Worm (Caenorhabditis elegans) whole organism, young adult: ENCODE measurements around the gene wdr-83.

ENCODE experiments used
- F10E7.11 ChIP-seq: sonication (generic microtip); optimal IDR thresholded peaks from 2 replicates; lab custom pipeline; 2017; ENCODE audit warnings: mild to moderate bottlenecking, missing genetic modification characterization, moderate library complexity, missing compliant biosample characterization
- T26A5.8 ChIP-seq: sonication (generic microtip); optimal IDR thresholded peaks from 2 replicates; lab custom pipeline; 2016; ENCODE audit warnings: missing genetic modification characterization, missing compliant biosample characterization
- ama-1 ChIP-seq, 3 experiments: fragments of 150-350 bp in 1 of 3; sonication (generic microtip) in 2 of 3; optimal IDR thresholded peaks; 2 replicates each; lab custom pipeline; 2014 to 2018; ENCODE audit warnings: missing biosample characterization in 2 of 3, missing genetic modification characterization in 2 of 3, missing genetic modification reagents in 2 of 3
- cebp-2 ChIP-seq: fragments of 200-800 bp; sonication (Bioruptor generic); IDR thresholded peaks from 2 replicates; pipeline ENCODE4 v1.3.6; 2022; ENCODE audit warnings: missing genetic modification characterization, missing compliant biosample characterization
- fkh-3 ChIP-seq: sonication (generic microtip); optimal IDR thresholded peaks from 2 replicates; lab custom pipeline; 2016; ENCODE audit warnings: mild to moderate bottlenecking, missing genetic modification characterization, missing compliant biosample characterization
- nfya-1 ChIP-seq: sonication (generic microtip); optimal IDR thresholded peaks from 2 replicates; lab custom pipeline; 2017; ENCODE audit warnings: antibody characterized with exemption, missing compliant biosample characterization, missing genetic modification characterization, borderline replicate concordance; ENCODE audit not compliant: insufficient read depth
- nhr-120 ChIP-seq: fragments of 200-800 bp; sonication (Bioruptor generic); IDR thresholded peaks from 2 replicates; pipeline ENCODE4 v1.3.6; 2022; ENCODE audit warnings: missing genetic modification characterization, missing compliant biosample characterization
- nhr-80 ChIP-seq: sonication (generic microtip); optimal IDR thresholded peaks from 2 replicates; lab custom pipeline; 2016; ENCODE audit warnings: missing genetic modification characterization, missing compliant biosample characterization
- rcor-1 ChIP-seq: fragments of 200-800 bp; sonication (Bioruptor generic); IDR thresholded peaks from 2 replicates; pipeline ENCODE4 v1.3.6; 2022; ENCODE audit warnings: missing genetic modification reagents, missing genetic modification characterization, missing compliant biosample characterization
- sea-2 ChIP-seq: fragments of 200-800 bp; sonication (Bioruptor generic); IDR thresholded peaks from 2 replicates; pipeline ENCODE4 v1.3.6; 2022; ENCODE audit warnings: missing genetic modification characterization, missing compliant biosample characterization
- ztf-18 ChIP-seq: sonication (generic microtip); optimal IDR thresholded peaks from 2 replicates; lab custom pipeline; 2016; ENCODE audit warnings: missing genotype, mild to moderate bottlenecking, missing genetic modification characterization, missing compliant biosample characterization
- ztf-3 ChIP-seq: fragments of 200-800 bp; sonication (Bioruptor generic); optimal IDR thresholded peaks from 2 replicates; lab custom pipeline; 2018; ENCODE audit warnings: mild to moderate bottlenecking, missing genetic modification characterization, missing compliant biosample characterization

ce11 chrII:5050776-5051175, 19.3 kb upstream of the wdr-83 start:
- no peak for TF ChIP-seq cebp-2 (GFP tag; lab: Robert Waterston, UW)
- no peak for TF ChIP-seq nhr-80 (tag; lab: Kevin White, UChicago)
- TF ChIP-seq nfya-1 (tag; lab: Kevin White, UChicago), result no peak
- no peak for TF ChIP-seq ztf-18 (tag; lab: Kevin White, UChicago)
- no peak for TF ChIP-seq nhr-120
- TF ChIP-seq F10E7.11 (tag; lab: Kevin White, UChicago), result no peak
- no peak for TF ChIP-seq rcor-1 (GFP tag; lab: Robert Waterston, UW)
- TF ChIP-seq ztf-3 (GFP tag; lab: Kevin White, UChicago), result no peak
- TF ChIP-seq T26A5.8 (tag; lab: Kevin White, UChicago), result no peak
- TF ChIP-seq fkh-3 (tag; lab: Kevin White, UChicago), result no peak
- TF ChIP-seq sea-2 (GFP tag; lab: Robert Waterston, UW), result no peak
- TF ChIP-seq ama-1 (optimal IDR thresholded peaks at IDR 0.05; lab: Kevin White, UChicago), result no peak
- TF ChIP-seq ama-1 (GFP tag; optimal IDR thresholded peaks at IDR 0.05; lab: Kevin White, UChicago), result no peak
